Fruit fly (Drosophila melanogaster) whole organism, adult: ENCODE data around the gene gwl.
A peak's percentile ranks its signal among the peaks of the same experiment; 100 is the strongest.

Source experiments
- CG11617 ChIP-seq: fragments of 200-800 bp; sonication (Bioruptor generic); optimal IDR thresholded peaks from 2 replicates; lab custom pipeline; 2017; ENCODE audit warnings: mild to moderate bottlenecking, missing biosample characterization, missing genetic modification reagents, missing genetic modification characterization
- CG12768 ChIP-seq: fragments of 200-800 bp; sonication (Bioruptor generic); optimal IDR thresholded peaks from 2 replicates; lab custom pipeline; 2017; ENCODE audit warnings: missing biosample characterization, missing genetic modification characterization, mild to moderate bottlenecking, moderate library complexity, missing genetic modification reagents
- CG14711 ChIP-seq: fragments of 200-800 bp; sonication (Bioruptor generic); optimal IDR thresholded peaks from 2 replicates; lab custom pipeline; 2018; ENCODE audit warnings: missing biosample characterization, mild to moderate bottlenecking, missing genetic modification characterization, moderate library complexity
- CG1620 ChIP-seq: fragments of 200-800 bp; sonication (Bioruptor generic); optimal IDR thresholded peaks from 2 replicates; lab custom pipeline; 2016; ENCODE audit warnings: missing biosample characterization, missing genetic modification characterization
- CG33017 ChIP-seq: fragments of 200-800 bp; sonication (Bioruptor generic); optimal IDR thresholded peaks from 2 replicates; lab custom pipeline; 2018; ENCODE audit warnings: missing biosample characterization, mild to moderate bottlenecking, missing genetic modification characterization, moderate library complexity
- CG5204 ChIP-seq: fragments of 200-800 bp; sonication (Bioruptor generic); optimal IDR thresholded peaks from 2 replicates; lab custom pipeline; 2016; ENCODE audit warnings: missing biosample characterization, missing genetic modification characterization
- CG7045 ChIP-seq: fragments of 200-800 bp; sonication (Bioruptor generic); optimal IDR thresholded peaks from 2 replicates; lab custom pipeline; 2017; ENCODE audit warnings: missing biosample characterization, mild to moderate bottlenecking, missing genetic modification characterization
- CG7101 ChIP-seq: fragments of 200-800 bp; sonication (Bioruptor generic); optimal IDR thresholded peaks from 2 replicates; lab custom pipeline; 2018; ENCODE audit warnings: missing biosample characterization, mild to moderate bottlenecking, missing genetic modification characterization, moderate library complexity
- Clk ChIP-seq: fragments of 200-800 bp; sonication (Bioruptor generic); optimal IDR thresholded peaks from 2 replicates; lab custom pipeline; 2017; ENCODE audit warnings: missing biosample characterization, missing genetic modification characterization
- Crg-1 ChIP-seq: fragments of 200-800 bp; sonication (Bioruptor generic); optimal IDR thresholded peaks from 2 replicates; lab custom pipeline; 2016; ENCODE audit warnings: missing biosample characterization, missing genetic modification characterization
- Hr96 ChIP-seq: fragments of 200-800 bp; sonication (Bioruptor generic); optimal IDR thresholded peaks from 2 replicates; lab custom pipeline; 2016; ENCODE audit warnings: missing biosample characterization, missing genetic modification characterization
- Mnt ChIP-seq: fragments of 200-800 bp; sonication (Bioruptor generic); optimal IDR thresholded peaks from 2 replicates; lab custom pipeline; 2016; ENCODE audit warnings: missing biosample characterization, mild to moderate bottlenecking, missing genetic modification characterization
- bab1 ChIP-seq: fragments of 200-800 bp; sonication (Bioruptor generic); optimal IDR thresholded peaks from 3 replicates; lab custom pipeline; 2019; ENCODE audit warnings: missing biosample characterization, mild to moderate bottlenecking, missing genetic modification characterization, moderate library complexity
- cic ChIP-seq: fragments of 200-800 bp; sonication (Bioruptor generic); optimal IDR thresholded peaks from 2 replicates; lab custom pipeline; 2017; ENCODE audit warnings: missing biosample characterization, mild to moderate bottlenecking, missing genetic modification characterization, moderate library complexity
- cnc ChIP-seq, 2 experiments: fragments of >200 bp; optimal IDR thresholded peaks; 2 replicates each; lab custom pipeline; 2017
- kay ChIP-seq: fragments of 200-800 bp; sonication (Bioruptor generic); peaks from one replicate; lab custom pipeline; 2016; ENCODE audit warnings: missing biosample characterization, missing genetic modification characterization, borderline replicate concordance
- ovo ChIP-seq: fragments of 200-800 bp; sonication (Bioruptor generic); optimal IDR thresholded peaks from 2 replicates; lab custom pipeline; 2016; ENCODE audit warnings: missing biosample characterization, missing genetic modification characterization
- pad ChIP-seq: fragments of 200-800 bp; sonication (Bioruptor generic); optimal IDR thresholded peaks from 3 replicates; lab custom pipeline; 2017; ENCODE audit warnings: missing biosample characterization, missing genetic modification characterization, mild to moderate bottlenecking, moderate library complexity, missing genetic modification reagents
- tj ChIP-seq: fragments of 200-800 bp; sonication (Bioruptor generic); optimal IDR thresholded peaks from 3 replicates; lab custom pipeline; 2017; ENCODE audit warnings: missing biosample characterization, mild to moderate bottlenecking, missing genetic modification characterization, moderate library complexity
- toe ChIP-seq: fragments of 200-800 bp; sonication (Bioruptor generic); optimal IDR thresholded peaks from 2 replicates; lab custom pipeline; 2016; ENCODE audit warnings: missing biosample characterization, missing genetic modification characterization

Gene gwl

DNA sequence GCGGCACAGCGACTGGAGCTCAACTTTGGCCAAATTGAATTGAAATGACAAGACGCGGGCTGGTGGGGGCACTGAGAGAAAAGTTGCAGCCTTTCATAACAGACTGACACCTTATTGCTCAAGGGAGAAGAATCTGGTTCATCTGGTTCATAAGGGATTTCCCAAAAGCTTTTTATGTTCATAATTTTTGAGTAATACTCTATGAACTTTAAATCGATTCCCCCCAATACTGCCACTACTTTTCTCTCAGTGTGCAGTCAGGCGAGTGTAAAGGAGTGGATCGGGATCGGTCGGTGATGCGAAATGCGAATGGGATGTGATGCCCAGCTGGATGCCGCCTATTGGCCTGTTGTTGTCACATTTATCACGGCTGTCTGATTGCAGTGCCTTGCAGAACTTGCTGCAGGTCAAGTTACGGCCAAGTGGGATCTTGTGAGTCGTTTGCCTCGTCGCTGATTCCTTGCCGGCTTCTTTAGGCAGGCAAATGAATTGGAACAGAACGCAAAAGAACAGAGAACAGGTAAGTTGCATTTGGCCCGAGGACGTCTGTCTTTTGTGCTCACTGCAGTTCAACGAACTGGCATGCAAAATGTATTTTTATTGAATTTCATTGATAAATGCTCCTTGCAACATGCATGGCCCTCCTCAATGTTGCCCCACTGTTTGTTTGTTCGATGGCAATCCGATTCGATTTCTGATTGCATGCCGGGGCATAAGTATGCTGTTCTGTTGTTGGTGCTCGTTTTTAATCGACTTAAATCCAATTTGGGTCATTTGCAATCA, 42.4 kb downstream of the gwl start:
- TF ChIP-seq kay (GFP tag; lab: Kevin White, UChicago): no peak

DNA sequence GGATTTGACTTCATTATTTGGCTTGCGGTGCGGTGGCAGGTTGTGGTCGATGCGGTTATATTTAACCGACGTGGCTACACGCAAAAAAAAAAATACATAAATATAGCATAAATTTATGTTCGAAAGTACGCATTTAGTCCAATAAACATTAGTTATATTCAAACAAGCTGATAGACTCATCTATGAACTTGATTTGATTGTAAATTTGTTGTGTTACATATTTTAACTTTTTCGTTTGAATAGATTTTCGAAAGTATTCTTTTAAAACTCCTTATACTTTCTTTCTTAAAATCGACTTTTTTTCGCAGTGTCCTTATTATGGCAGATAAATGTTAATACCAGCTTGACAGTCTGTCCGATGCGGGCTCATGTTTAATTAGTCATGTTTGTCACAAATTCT, 44.4 kb downstream of the gwl start:
- no peak for TF ChIP-seq toe (GFP tag; lab: Kevin White, UChicago)
- TF ChIP-seq CG11617 (GFP tag; lab: Kevin White, UChicago): no peak
- TF ChIP-seq CG7101 (tag; lab: Kevin White, UChicago): no peak
- TF ChIP-seq CG7045 (GFP tag; lab: Kevin White, UChicago): no peak
- no peak for TF ChIP-seq Mnt
- no peak for TF ChIP-seq CG5204 (GFP tag; lab: Kevin White, UChicago)
- TF ChIP-seq Hr96: no peak
- TF ChIP-seq Clk (GFP tag; lab: Kevin White, UChicago): no peak
- no peak for TF ChIP-seq CG14711 (tag; lab: Kevin White, UChicago)
- TF ChIP-seq CG33017 (tag; lab: Kevin White, UChicago): no peak
- TF ChIP-seq cic (GFP tag; lab: Kevin White, UChicago): no peak
- no peak for TF ChIP-seq CG1620 (GFP tag; lab: Kevin White, UChicago)
- no peak for TF ChIP-seq pad (GFP tag; lab: Kevin White, UChicago)
- no peak for TF ChIP-seq cnc (optimal IDR thresholded peaks at IDR 0.05; lab: Kevin White, UChicago)
- no peak for TF ChIP-seq tj (GFP tag; lab: Kevin White, UChicago)
- TF ChIP-seq kay (GFP tag; lab: Kevin White, UChicago): no peak
- TF ChIP-seq bab1 (GFP tag; lab: Kevin White, UChicago): no peak
- no peak for TF ChIP-seq Crg-1 (GFP tag; lab: Kevin White, UChicago)
- no peak for TF ChIP-seq ovo

DNA sequence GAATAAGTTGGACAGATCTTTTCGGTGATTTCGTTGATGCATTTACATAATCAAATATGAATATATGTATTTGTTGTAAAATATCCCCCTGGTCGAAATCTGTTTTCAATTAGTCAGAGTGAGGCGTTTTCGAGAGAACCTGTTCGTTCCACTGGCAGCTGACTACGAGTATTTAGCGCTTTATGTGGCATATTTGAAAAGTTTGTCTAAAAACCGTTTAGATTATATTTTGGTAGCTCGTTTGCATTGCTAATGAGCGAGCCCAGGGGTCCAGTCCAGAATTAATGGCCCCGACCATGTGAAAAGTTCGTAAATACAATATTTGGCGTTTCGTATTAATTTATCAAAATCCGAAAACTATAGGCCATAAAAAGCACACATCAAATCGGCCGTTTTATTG, 47.9 kb downstream of the gwl start:
- no peak for TF ChIP-seq pad (GFP tag; lab: Kevin White, UChicago)

DNA sequence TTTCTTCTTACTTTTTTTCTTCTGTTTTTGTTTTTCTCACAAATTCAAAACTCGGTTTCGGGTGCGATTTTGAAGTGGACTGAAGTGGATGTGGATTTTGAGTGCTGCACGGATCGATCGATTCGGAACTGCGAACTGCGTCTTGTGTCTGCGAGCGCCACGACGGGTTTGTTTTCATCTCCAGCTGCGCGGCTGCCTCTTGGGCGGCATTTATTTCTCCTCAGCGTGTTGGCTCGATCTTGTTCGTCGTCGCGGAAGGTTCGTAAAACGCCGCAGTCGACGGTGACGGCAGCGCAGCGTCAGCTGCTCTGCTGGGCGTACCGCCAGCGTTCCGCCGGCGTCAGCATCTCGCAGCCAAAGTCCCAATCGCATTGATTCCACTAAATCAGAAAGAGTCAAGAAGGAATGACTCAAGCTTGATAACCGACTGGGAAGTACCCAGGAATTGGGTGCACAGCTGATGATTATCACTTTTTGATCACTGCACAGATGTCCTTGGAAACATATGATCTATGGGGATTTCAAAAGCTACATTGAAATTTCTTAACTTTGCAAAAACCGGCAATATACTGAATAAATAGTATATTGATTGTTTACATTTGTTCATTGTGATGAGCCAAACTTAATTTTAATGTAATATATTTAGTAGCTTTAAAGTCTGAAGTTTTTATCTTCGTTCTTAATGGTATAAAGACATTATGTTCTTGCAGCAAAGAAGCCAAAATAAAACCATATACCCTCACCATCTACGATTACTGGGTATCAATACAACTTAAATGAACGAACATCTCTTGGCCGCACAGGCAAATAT, 49.0 kb downstream of the gwl start, which contains the start of gene CG7720:
Gene CG7720 (minus strand): TSS at position 170 of the 811 bp plus-strand sequence.
- TF ChIP-seq kay (GFP tag; lab: Kevin White, UChicago) (peak; percentile 64), Clk (GFP tag; lab: Kevin White, UChicago) (no peak)

DNA sequence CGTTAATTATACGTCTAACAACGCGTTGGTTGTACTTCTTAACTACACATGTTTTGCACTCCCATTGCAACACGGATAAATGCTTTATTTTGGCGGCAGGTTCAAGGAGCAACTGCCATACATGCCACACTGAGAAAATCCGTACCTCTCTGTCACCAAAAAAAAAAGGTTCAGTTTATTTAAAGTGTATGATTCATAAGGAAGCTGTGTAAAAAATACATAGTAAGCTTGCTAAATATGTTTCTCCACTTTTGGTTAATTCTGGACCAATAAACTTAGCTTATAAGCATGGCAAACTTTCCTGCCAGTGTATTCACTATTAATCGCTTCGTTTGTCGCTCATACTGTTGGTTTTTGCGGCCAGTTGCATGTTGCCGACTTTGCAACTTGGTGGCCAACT, 50.1 kb downstream of the gwl start:
- no peak for TF ChIP-seq CG11617 (GFP tag; lab: Kevin White, UChicago)
- TF ChIP-seq CG14711 (tag; lab: Kevin White, UChicago): no peak
- TF ChIP-seq CG33017 (tag; lab: Kevin White, UChicago): no peak
- TF ChIP-seq Mnt: no peak
- no peak for TF ChIP-seq kay (GFP tag; lab: Kevin White, UChicago)
- TF ChIP-seq CG7101 (tag; lab: Kevin White, UChicago): no peak
- TF ChIP-seq toe (GFP tag; lab: Kevin White, UChicago): no peak
- TF ChIP-seq cnc (optimal IDR thresholded peaks at IDR 0.05; lab: Kevin White, UChicago): no peak
- no peak for TF ChIP-seq CG7045 (GFP tag; lab: Kevin White, UChicago)
- TF ChIP-seq cic (GFP tag; lab: Kevin White, UChicago): no peak
- TF ChIP-seq CG1620 (GFP tag; lab: Kevin White, UChicago): no peak
- TF ChIP-seq CG12768 (GFP tag; lab: Kevin White, UChicago): no peak
- TF ChIP-seq Clk (GFP tag; lab: Kevin White, UChicago): no peak
- no peak for TF ChIP-seq ovo
- TF ChIP-seq Crg-1 (GFP tag; lab: Kevin White, UChicago): no peak

DNA sequence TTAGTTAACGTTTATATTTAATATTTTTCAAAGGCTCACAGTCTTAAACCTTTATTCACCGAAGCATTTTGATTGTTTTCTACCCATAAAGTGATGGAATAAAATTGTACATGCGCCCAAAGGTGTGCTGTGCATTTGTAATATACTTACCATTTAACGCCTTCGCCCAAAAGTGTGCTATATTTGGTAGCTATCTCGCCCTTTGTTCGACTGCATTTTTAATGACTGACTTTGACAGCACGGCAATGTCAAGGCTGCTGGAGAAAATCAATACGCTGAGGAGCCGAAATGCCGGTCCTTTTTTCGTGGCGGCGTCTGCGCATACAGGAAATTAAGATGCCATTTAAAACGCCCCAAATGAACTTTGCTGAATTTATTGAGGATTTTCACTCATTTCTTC, 52.6 kb downstream of the gwl start:
- no peak for TF ChIP-seq CG12768 (GFP tag; lab: Kevin White, UChicago)
- no peak for TF ChIP-seq pad (GFP tag; lab: Kevin White, UChicago)
- TF ChIP-seq CG11617 (GFP tag; lab: Kevin White, UChicago): no peak
- TF ChIP-seq Hr96: no peak
